Worm (Caenorhabditis elegans) whole organism, L4 larva: ENCODE data around the gene faxc-1.

Experiments used
- D1046.2 ChIP-seq: fragments of 200-800 bp; sonication (Bioruptor generic); IDR thresholded peaks from 2 replicates; pipeline ENCODE4 v1.3.6; 2022; ENCODE audit warnings: missing genetic modification characterization, missing compliant biosample characterization
- F26F4.8 ChIP-seq: fragments of 200-800 bp; sonication (Bioruptor generic); conservative IDR thresholded peaks from 2 replicates; pipeline ENCODE4 v1.3.6; 2022; ENCODE audit warnings: missing genetic modification characterization, missing compliant biosample characterization
- Y105C5A.15 ChIP-seq: fragments of 200-800 bp; sonication (Bioruptor generic); IDR thresholded peaks from 2 replicates; pipeline ENCODE4 v1.3.6; 2022; ENCODE audit warnings: missing genetic modification characterization, missing compliant biosample characterization
- Y48G9A.11 ChIP-seq: fragments of 200-800 bp; sonication (Bioruptor generic); IDR thresholded peaks from 2 replicates; pipeline ENCODE4 v1.3.6; 2022; ENCODE audit warnings: missing genetic modification reagents, missing genetic modification characterization, missing compliant biosample characterization
- aha-1 ChIP-seq: fragments of 150-350 bp; peaks from one replicate; lab custom pipeline; 2014; ENCODE audit warnings: missing biosample characterization, missing genetic modification characterization
- aly-2 ChIP-seq: sonication (generic microtip); optimal IDR thresholded peaks from 2 replicates; lab custom pipeline; 2018; ENCODE audit warnings: missing biosample characterization, missing genetic modification characterization
- attf-4 ChIP-seq: sonication (generic microtip); optimal IDR thresholded peaks from 3 replicates; lab custom pipeline; 2017; ENCODE audit warnings: missing biosample characterization, missing genetic modification characterization
- ceh-28 ChIP-seq: fragments of 150-350 bp; optimal IDR thresholded peaks from 2 replicates; lab custom pipeline; 2014; ENCODE audit warnings: missing biosample characterization, missing genetic modification reagents, missing genetic modification characterization
- ctbp-1 ChIP-seq: fragments of 200-800 bp; sonication (Bioruptor generic); IDR thresholded peaks from 2 replicates; pipeline ENCODE4 v1.3.6; 2022; ENCODE audit warnings: missing genetic modification reagents, missing genetic modification characterization, missing compliant biosample characterization
- daf-16 ChIP-seq, 3 experiments: sonication (generic microtip); optimal IDR thresholded peaks; 2 replicates each; lab custom pipeline; 2016 to 2017; ENCODE audit warnings: missing genetic modification characterization in 3 of 3, missing genetic modification reagents in 3 of 3, mild to moderate bottlenecking in 2 of 3, missing compliant biosample characterization in 2 of 3, missing biosample characterization in 1 of 3, moderate library complexity in 1 of 3
- daf-19 ChIP-seq: fragments of 200-800 bp; sonication (Bioruptor generic); conservative IDR thresholded peaks from 2 replicates; pipeline ENCODE4 v1.3.6; 2022; ENCODE audit warnings: missing genetic modification characterization, missing compliant biosample characterization
- daf-8 ChIP-seq: fragments of 200-800 bp; sonication (Bioruptor generic); IDR thresholded peaks from 2 replicates; pipeline ENCODE4 v1.3.6; 2022; ENCODE audit warnings: missing genetic modification characterization, missing compliant biosample characterization
- dmd-6 ChIP-seq: fragments of 200-800 bp; sonication (Bioruptor generic); IDR thresholded peaks from 2 replicates; pipeline ENCODE4 v1.3.6; 2022; ENCODE audit warnings: missing genetic modification reagents, missing genetic modification characterization, missing compliant biosample characterization
- duxl-1 ChIP-seq: sonication (generic microtip); optimal IDR thresholded peaks from 2 replicates; lab custom pipeline; 2016; ENCODE audit warnings: mild to moderate bottlenecking, missing genetic modification characterization, moderate library complexity, missing compliant biosample characterization; ENCODE audit not compliant: poor library complexity
- egl-43 ChIP-seq: fragments of 200-800 bp; sonication (Bioruptor generic); IDR thresholded peaks from 2 replicates; pipeline ENCODE4 v1.3.6; 2022; ENCODE audit warnings: missing genetic modification reagents, missing genetic modification characterization, missing compliant biosample characterization
- jun-1 ChIP-seq: fragments of 150-350 bp; optimal IDR thresholded peaks from 2 replicates; lab custom pipeline; 2014; ENCODE audit warnings: missing biosample characterization, missing genetic modification reagents, missing genetic modification characterization
- lin-13 ChIP-seq: fragments of 150-350 bp; optimal IDR thresholded peaks from 2 replicates; lab custom pipeline; 2014; ENCODE audit warnings: missing biosample characterization, missing genetic modification reagents, missing genetic modification characterization
- lin-38 ChIP-seq: fragments of 200-800 bp; sonication (Bioruptor generic); IDR thresholded peaks from 2 replicates; pipeline ENCODE4 v1.3.6; 2022; ENCODE audit warnings: missing genetic modification reagents, missing genetic modification characterization, missing compliant biosample characterization
- lir-3 ChIP-seq: sonication (generic microtip); optimal IDR thresholded peaks from 2 replicates; lab custom pipeline; 2016; ENCODE audit warnings: mild to moderate bottlenecking, missing genetic modification characterization, missing compliant biosample characterization
- mdl-1 ChIP-seq, 2 experiments: fragments of 150-350 bp in 1 of 2; sonication (generic microtip) in 1 of 2; optimal IDR thresholded peaks; 2 replicates each; lab custom pipeline; 2014 to 2017; ENCODE audit warnings: missing biosample characterization in 2 of 2, missing genetic modification characterization in 2 of 2
- nhr-10 ChIP-seq: fragments of 150-350 bp; optimal IDR thresholded peaks from 2 replicates; lab custom pipeline; 2014; ENCODE audit warnings: missing biosample characterization, missing genetic modification characterization
- nhr-102 ChIP-seq: sonication (generic microtip); optimal IDR thresholded peaks from 2 replicates; lab custom pipeline; 2016; ENCODE audit warnings: mild to moderate bottlenecking, missing genetic modification characterization, moderate library complexity, missing compliant biosample characterization
- nhr-41 ChIP-seq: fragments of 200-800 bp; sonication (Bioruptor generic); IDR thresholded peaks from 2 replicates; pipeline ENCODE4 v1.3.6; 2022; ENCODE audit warnings: missing genetic modification reagents, missing genetic modification characterization, missing compliant biosample characterization
- nhr-77 ChIP-seq: fragments of 150-350 bp; optimal IDR thresholded peaks from 2 replicates; lab custom pipeline; 2014; ENCODE audit warnings: missing biosample characterization, missing genetic modification characterization
- php-3 ChIP-seq: fragments of 200-800 bp; sonication (Bioruptor generic); IDR thresholded peaks from 2 replicates; pipeline ENCODE4 v1.3.6; 2022; ENCODE audit warnings: missing genetic modification reagents, missing genetic modification characterization, missing compliant biosample characterization
- saeg-2 ChIP-seq: fragments of 200-800 bp; sonication (Bioruptor generic); IDR thresholded peaks from 2 replicates; pipeline ENCODE4 v1.3.6; 2022; ENCODE audit warnings: missing genetic modification reagents, missing genetic modification characterization, missing compliant biosample characterization
- set-16 ChIP-seq: fragments of 200-800 bp; sonication (Bioruptor generic); IDR thresholded peaks from 2 replicates; pipeline ENCODE4 v1.3.6; 2022; ENCODE audit warnings: missing genetic modification reagents, missing genetic modification characterization, missing compliant biosample characterization
- skn-1 ChIP-seq: fragments of 150-350 bp; optimal IDR thresholded peaks from 2 replicates; lab custom pipeline; 2014; ENCODE audit warnings: missing biosample characterization, missing genetic modification characterization
- snpc-1.2 ChIP-seq: fragments of 200-800 bp; sonication (Bioruptor generic); IDR thresholded peaks from 2 replicates; pipeline ENCODE4 v1.3.6; 2022; ENCODE audit warnings: missing genetic modification reagents, missing genetic modification characterization, missing compliant biosample characterization
- snpc-4 ChIP-seq: fragments of 150-350 bp; optimal IDR thresholded peaks from 2 replicates; lab custom pipeline; 2014; ENCODE audit warnings: missing biosample characterization, missing genetic modification characterization
- tag-97 ChIP-seq: fragments of 200-800 bp; sonication (Bioruptor generic); IDR thresholded peaks from 2 replicates; pipeline ENCODE4 v1.3.6; 2022; ENCODE audit warnings: missing genetic modification characterization, missing compliant biosample characterization
- unc-39 ChIP-seq: sonication (generic microtip); optimal IDR thresholded peaks from 2 replicates; lab custom pipeline; 2017; ENCODE audit warnings: missing biosample characterization, missing genetic modification characterization
- zag-1 ChIP-seq: fragments of 150-350 bp; optimal IDR thresholded peaks from 2 replicates; lab custom pipeline; 2014; ENCODE audit warnings: missing biosample characterization, missing genetic modification characterization
- zip-11 ChIP-seq: fragments of 200-800 bp; sonication (Bioruptor generic); IDR thresholded peaks from 2 replicates; pipeline ENCODE4 v1.3.6; 2022; ENCODE audit warnings: missing genetic modification characterization, missing compliant biosample characterization
- zip-2 ChIP-seq: fragments of 150-350 bp; optimal IDR thresholded peaks from 2 replicates; lab custom pipeline; 2014; ENCODE audit warnings: missing biosample characterization, missing genetic modification characterization

The faxc-1 gene

DNA sequence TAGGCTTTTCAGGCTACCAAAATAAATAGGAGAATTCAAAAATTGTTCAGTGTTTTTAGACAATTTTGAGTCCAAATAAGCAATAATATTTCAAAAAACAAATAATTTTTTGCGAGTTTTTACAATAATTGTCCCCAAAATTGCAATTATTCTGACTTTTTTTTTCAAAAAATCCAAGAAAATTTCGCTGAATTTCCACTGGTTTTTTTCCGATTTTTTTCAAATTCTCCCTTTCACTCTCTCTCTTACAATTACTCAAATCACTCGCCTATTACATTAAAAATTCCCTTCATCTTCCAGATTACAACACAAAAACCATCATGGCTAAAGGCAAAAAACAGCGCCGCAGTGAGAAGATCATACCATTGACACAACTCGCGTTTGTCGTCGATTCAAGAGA lies 25.1 kb downstream of the faxc-1 start, which contains the start of gene Y57A10A.31:
TSS of gene Y57A10A.31 (plus strand) at position 301 of the 400 bp plus-strand sequence.
- TF ChIP-seq egl-43 (GFP tag; lab: Robert Waterston, UW) (no peak), php-3 (GFP tag; lab: Robert Waterston, UW) (no peak), nhr-102 (tag; lab: Kevin White, UChicago) (no peak)
- TF ChIP-seq, all 104 proteins: peak for 0

DNA sequence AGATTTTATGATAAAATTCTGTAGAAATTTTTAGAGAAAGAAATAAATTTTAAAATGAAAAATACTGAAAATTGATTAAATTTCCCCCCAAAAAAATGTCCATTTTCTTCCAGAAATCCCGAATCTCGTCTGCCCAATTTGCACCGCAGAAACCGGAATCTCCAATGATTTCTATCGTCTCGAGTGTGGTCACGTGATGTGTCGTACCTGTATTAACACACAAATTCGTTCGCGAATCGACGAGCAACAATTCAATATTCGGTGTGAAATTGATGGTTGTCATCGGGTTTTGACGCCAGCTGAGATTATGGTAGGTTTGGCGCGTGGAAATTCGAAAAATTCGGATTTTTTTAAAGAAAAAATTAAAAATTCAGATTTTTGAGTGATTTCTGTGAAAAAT lies 32.6 kb downstream of the faxc-1 start:
- no peak for TF ChIP-seq snpc-4
- TF ChIP-seq attf-4 (tag; lab: Kevin White, UChicago), result no peak
- no peak for TF ChIP-seq F26F4.8 (GFP tag; lab: Robert Waterston, UW)
- TF ChIP-seq lin-13, result no peak
- TF ChIP-seq zip-2 (tag; lab: Kevin White, UChicago), result no peak
- TF ChIP-seq set-16 (GFP tag; lab: Robert Waterston, UW), result no peak
- no peak for TF ChIP-seq daf-8 (GFP tag; lab: Robert Waterston, UW)
- TF ChIP-seq saeg-2 (GFP tag; lab: Robert Waterston, UW), result no peak
- no peak for TF ChIP-seq unc-39 (tag; lab: Kevin White, UChicago)
- no peak for TF ChIP-seq D1046.2 (GFP tag; lab: Robert Waterston, UW)
- TF ChIP-seq daf-19 (GFP tag; lab: Robert Waterston, UW), result no peak
- no peak for TF ChIP-seq skn-1 (tag; lab: Kevin White, UChicago)
- TF ChIP-seq tag-97 (GFP tag; lab: Robert Waterston, UW), result no peak
- no peak for TF ChIP-seq Y105C5A.15 (GFP tag; lab: Robert Waterston, UW)
- no peak for TF ChIP-seq zag-1
- TF ChIP-seq, all 104 proteins: peak for 0

DNA sequence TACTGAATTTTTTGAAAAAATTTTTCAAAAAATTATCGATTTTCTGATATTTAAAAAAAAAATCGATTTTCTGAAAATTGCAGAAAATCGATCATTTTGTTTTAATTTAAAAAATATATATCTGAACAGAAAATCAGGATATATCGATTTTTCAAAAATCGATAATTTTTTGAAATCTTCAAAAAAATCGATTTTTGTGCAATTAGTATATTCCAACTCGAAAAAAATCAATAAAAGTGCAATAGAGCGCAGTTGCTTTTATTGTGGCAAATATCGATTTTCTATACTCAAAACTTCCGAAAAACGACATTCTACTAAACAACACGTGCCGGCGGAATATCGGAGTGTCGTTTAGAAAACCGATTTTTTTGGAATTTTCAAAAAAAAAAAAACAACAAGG lies 36.7 kb downstream of the faxc-1 start:
- peak; percentile 88 for TF ChIP-seq ceh-28 (tag; lab: Kevin White, UChicago)
- TF ChIP-seq lir-3 (tag; lab: Kevin White, UChicago), result no peak
- 0 out of 2 replicates have a peak, but pooled peaks have one; percentile 37 for TF ChIP-seq Y48G9A.11 (GFP tag; lab: Robert Waterston, UW)
- peak; percentile 58 for TF ChIP-seq lin-38 (GFP tag; lab: Robert Waterston, UW)

DNA sequence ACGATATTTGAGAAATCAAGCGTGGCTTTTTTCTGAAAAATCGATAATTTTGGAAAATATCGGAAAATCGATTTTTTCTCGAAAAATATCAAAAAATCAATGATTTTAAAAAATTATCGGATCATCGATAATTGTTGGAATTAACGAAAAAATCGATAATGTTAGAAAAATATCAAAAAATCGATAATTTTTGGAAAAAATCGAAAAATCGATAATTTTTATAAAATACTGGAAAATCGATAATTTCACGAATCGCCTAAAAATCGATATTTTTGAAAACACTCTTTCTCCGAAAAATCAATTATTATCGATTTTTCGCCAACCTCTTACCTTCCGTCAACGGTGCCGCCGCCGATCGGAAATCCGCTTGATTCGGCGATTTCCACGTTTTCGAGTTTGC lies 37.2 kb downstream of the faxc-1 start:
- TF ChIP-seq ceh-28 (tag; lab: Kevin White, UChicago), result peak; percentile 96
- no peak for TF ChIP-seq nhr-41
- TF ChIP-seq zag-1, result no peak
- TF ChIP-seq ctbp-1 (GFP tag; lab: Robert Waterston, UW), result no peak
- peak; percentile 42 for TF ChIP-seq aha-1 (tag; lab: Kevin White, UChicago)

DNA sequence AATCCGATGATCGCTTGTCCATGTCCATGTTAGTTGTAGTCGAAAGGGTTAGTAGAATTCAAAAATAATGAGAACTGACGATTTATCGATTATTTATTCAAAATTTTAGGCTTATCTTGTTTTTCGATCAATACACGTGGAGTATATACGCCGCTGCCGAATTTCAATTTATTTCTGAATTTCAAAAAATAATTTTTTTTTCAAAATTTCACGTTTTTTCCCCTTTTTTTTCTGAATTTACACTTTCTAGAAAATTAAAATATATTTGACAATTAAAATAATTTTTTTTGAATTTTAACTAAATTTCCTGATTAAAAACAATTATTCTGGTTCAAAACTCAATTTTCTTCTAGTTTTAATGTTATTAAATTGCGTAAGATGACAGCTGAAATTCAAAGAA lies 38.4 kb downstream of the faxc-1 start, which contains the start of gene C50E10.1:
TSS of gene C50E10.1 (minus strand) at position 101 of the 400 bp plus-strand sequence.
- TF ChIP-seq ctbp-1 (GFP tag; lab: Robert Waterston, UW) (no peak), nhr-77 (tag; lab: Kevin White, UChicago) (no peak)
- TF ChIP-seq, all 104 proteins: peak for 0

DNA sequence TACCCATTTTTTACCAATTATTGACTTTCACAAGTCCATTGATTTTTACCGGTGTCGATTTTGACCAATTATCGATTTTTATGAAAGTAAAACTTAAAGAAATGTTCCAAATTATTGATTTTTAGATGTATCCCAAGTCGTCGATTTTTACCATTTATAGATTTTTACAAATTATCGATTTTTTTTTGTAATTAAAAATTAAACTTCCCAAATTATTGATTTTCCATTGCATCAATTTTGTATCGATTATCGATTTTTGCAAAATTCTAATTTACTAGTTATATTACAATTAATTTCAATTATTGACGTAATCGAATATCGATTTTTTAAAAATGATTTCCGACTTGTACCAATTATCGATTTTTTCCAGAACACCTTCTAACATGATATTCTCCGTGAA lies 39.1 kb downstream of the faxc-1 start, which contains the start of gene sre-50:
TSS of gene sre-50 (plus strand) at position 384 of the 400 bp plus-strand sequence.
- TF ChIP-seq zip-2 (tag; lab: Kevin White, UChicago) (no peak), lin-38 (GFP tag; lab: Robert Waterston, UW) (no peak), ceh-28 (tag; lab: Kevin White, UChicago) (peak; percentile 96)

DNA sequence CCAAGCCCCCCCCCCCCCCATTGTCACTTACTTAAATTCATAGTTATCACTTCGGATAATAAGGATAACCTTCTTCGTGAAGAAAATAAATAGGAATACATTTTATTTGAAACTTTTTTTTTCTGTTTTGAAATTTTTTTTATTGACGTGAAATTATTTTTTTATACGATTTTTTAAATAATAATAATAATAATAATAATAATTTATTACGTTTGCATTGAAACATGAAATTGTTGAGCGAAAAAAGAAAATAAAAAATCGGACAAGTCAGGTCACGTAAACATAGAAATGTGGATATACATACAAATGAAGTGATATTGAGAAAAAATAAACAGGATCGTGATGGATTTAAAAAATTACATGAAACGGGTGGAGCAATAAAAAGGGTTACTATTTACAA lies 45.6 kb downstream of the faxc-1 start, which contains the start of gene C50E10.2:
TSS of gene C50E10.2 (minus strand) at position 101 of the 400 bp plus-strand sequence.
- TF ChIP-seq lin-13 (no peak), mdl-1 (tag; optimal IDR thresholded peaks at IDR 0.05; lab: Kevin White, UChicago) (no peak), snpc-1.2 (GFP tag; lab: Robert Waterston, UW) (no peak), aha-1 (tag; lab: Kevin White, UChicago) (no peak), zip-2 (tag; lab: Kevin White, UChicago) (no peak), daf-16 (GFP tag; optimal IDR thresholded peaks at IDR 0.05; lab: Kevin White, UChicago) (no peak), daf-16 (tag; optimal IDR thresholded peaks at IDR 0.05; lab: Kevin White, UChicago) (no peak), ctbp-1 (GFP tag; lab: Robert Waterston, UW) (no peak), jun-1 (no peak), Y105C5A.15 (GFP tag; lab: Robert Waterston, UW) (no peak), duxl-1 (tag; lab: Kevin White, UChicago) (no peak), dmd-6 (GFP tag; lab: Robert Waterston, UW) (no peak), nhr-10 (tag; lab: Kevin White, UChicago) (no peak), aly-2 (tag; lab: Kevin White, UChicago) (no peak), zip-11 (GFP tag; lab: Robert Waterston, UW) (no peak)
- TF ChIP-seq, all 104 proteins: peak for 0
